Worm (Caenorhabditis elegans): ENCODE results near the gene polh-1.

DNA sequence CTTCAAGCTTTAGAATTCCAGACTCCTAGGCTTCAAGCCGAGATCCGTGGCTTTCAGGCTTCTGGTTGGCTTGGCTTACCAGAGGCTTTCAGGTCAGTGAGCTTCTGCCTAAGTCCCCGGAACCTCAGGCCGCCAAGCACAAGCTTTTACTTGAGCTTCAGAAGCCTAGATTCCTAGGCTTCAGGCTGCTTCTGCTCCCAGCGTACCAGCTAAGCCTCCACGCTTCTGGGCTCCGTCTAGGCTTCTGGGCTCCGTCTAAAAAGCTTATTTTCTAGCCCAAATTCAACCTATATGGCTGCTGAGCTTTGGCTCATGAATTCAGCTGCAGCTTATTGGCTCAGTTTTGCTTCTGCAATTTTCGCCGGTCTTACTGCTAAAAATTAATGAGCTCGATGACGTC lies 24.3 kb downstream of the polh-1 start:
- no peak for TF ChIP-seq cog-1 (tag; optimal IDR thresholded peaks at IDR 0.05)
- TF ChIP-seq flt-1 (GFP tag; IDR thresholded peaks at IDR 0.05): no peak
- TF ChIP-seq ztf-23 (GFP tag; IDR thresholded peaks at IDR 0.05): no peak
- TF ChIP-seq med-1 (GFP tag; optimal IDR thresholded peaks at IDR 0.05; ENCODE audit: insufficient read depth): no peak
- TF ChIP-seq tab-1 (GFP tag; IDR thresholded peaks at IDR 0.05): no peak
- no peak for TF ChIP-seq ztf-29 (GFP tag; IDR thresholded peaks at IDR 0.05)
- TF ChIP-seq klf-2 (GFP tag; conservative IDR thresholded peaks at IDR 0.05): no peak
- no peak for TF ChIP-seq ref-1 (GFP tag; conservative IDR thresholded peaks at IDR 0.05)

All from whole organism, midembryonic.